Worm (Caenorhabditis elegans): Measurements from ENCODE around the gene Y81B9A.3.

The Y81B9A.3 gene

DNA sequence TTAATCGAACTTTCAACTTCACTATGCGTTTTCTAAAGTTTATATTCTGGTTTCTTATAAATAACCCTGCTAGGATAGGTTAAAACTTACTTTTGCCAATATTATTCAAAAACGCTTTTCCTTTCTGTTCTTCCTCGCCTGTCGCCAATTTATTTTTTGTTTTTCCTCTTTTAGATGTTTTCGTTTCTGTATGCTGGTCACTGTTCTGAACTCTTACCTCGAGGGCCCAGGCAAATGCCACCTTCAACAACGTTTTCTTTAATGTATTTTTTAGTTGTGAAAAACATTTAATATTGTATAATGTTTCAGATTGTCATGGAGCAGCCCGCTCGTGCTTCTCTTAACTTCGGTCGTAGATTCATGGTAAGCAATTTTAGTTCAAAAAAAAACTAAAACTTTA, at the start of gene Y81B9A.3:
TSS of gene Y81B9A.3 (plus strand) at position 301 of the 400 bp plus-strand sequence.
- no peak for TF ChIP-seq nhr-76 (tag; optimal IDR thresholded peaks at IDR 0.05)
- TF ChIP-seq mep-1 (tag; optimal IDR thresholded peaks at IDR 0.05): no peak
- no peak for TF ChIP-seq ceh-83 (GFP tag; optimal IDR thresholded peaks at IDR 0.05)
- no peak for TF ChIP-seq nhr-237 (tag; optimal IDR thresholded peaks at IDR 0.05)
- TF ChIP-seq pha-4 (tag; optimal IDR thresholded peaks at IDR 0.05): no peak
- TF ChIP-seq nhr-2 (tag; optimal IDR thresholded peaks at IDR 0.05): no peak
- TF ChIP-seq hlh-1 (tag; optimal IDR thresholded peaks at IDR 0.05): no peak
- TF ChIP-seq unc-62 (GFP tag; optimal IDR thresholded peaks at IDR 0.05): no peak
- TF ChIP-seq lin-13 (tag; optimal IDR thresholded peaks at IDR 0.05): no peak
- TF ChIP-seq cnd-1 (tag; optimal IDR thresholded peaks at IDR 0.05): no peak
- TF ChIP-seq tbx-8 (GFP tag; optimal IDR thresholded peaks at IDR 0.05): no peak
- TF ChIP-seq ceh-39 (tag; optimal IDR thresholded peaks at IDR 0.05): no peak
- no peak for TF ChIP-seq zip-8 (tag; optimal IDR thresholded peaks at IDR 0.05)
- TF ChIP-seq nhr-28 (tag; optimal IDR thresholded peaks at IDR 0.05): no peak
- no peak for TF ChIP-seq elt-1 (tag; optimal IDR thresholded peaks at IDR 0.05; ENCODE audit: borderline replicate concordance, insufficient read depth)
- no peak for TF ChIP-seq elt-3 (tag; optimal IDR thresholded peaks at IDR 0.05)
- no peak for TF ChIP-seq blmp-1 (tag; optimal IDR thresholded peaks at IDR 0.05)
- TF ChIP-seq ces-1 (GFP tag; optimal IDR thresholded peaks at IDR 0.05): no peak
- no peak for TF ChIP-seq mab-5 (tag; optimal IDR thresholded peaks at IDR 0.05)
- no peak for TF ChIP-seq drap-1 (GFP tag; optimal IDR thresholded peaks at IDR 0.05)

DNA sequence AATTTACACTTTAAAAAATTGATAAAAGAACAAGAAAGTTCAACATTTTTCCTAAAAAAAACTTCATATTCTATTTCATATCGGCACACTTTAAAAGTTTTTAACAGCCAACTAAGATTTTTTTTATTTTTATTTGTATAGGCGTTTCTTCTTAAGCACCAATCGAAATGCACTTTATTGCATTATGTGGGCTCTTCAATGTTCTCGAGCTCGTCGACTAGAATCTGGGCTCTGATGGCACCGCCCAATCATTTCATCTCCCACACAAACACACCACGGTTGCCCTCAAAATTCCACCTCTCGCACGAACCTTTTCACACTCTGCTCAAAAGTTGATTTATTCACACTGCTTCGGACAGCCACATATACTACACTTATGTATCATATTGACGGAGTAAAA, 44.8 kb upstream of the Y81B9A.3 start, which contains the start of gene B0563.6:
TSS of gene B0563.6 (plus strand) at position 301 of the 400 bp plus-strand sequence.
- TF ChIP-seq tbx-8 (GFP tag; optimal IDR thresholded peaks at IDR 0.05): no peak
- TF ChIP-seq lsy-2 (tag; optimal IDR thresholded peaks at IDR 0.05): no peak
- TF ChIP-seq nhr-237 (tag; optimal IDR thresholded peaks at IDR 0.05): no peak
- no peak for TF ChIP-seq sem-2 (GFP tag; optimal IDR thresholded peaks at IDR 0.05)
- no peak for TF ChIP-seq blmp-1 (tag; optimal IDR thresholded peaks at IDR 0.05)
- TF ChIP-seq flh-1 (GFP tag; optimal IDR thresholded peaks at IDR 0.05): no peak
- no peak for TF ChIP-seq cnd-1 (tag; optimal IDR thresholded peaks at IDR 0.05)
- no peak for TF ChIP-seq nhr-2 (tag; optimal IDR thresholded peaks at IDR 0.05)
- TF ChIP-seq M03D4.4 (tag; optimal IDR thresholded peaks at IDR 0.05): no peak
- TF ChIP-seq ztf-11 (tag; optimal IDR thresholded peaks at IDR 0.05): no peak
- no peak for TF ChIP-seq bed-3 (GFP tag; optimal IDR thresholded peaks at IDR 0.05)
- no peak for TF ChIP-seq unc-62 (GFP tag; optimal IDR thresholded peaks at IDR 0.05)

DNA sequence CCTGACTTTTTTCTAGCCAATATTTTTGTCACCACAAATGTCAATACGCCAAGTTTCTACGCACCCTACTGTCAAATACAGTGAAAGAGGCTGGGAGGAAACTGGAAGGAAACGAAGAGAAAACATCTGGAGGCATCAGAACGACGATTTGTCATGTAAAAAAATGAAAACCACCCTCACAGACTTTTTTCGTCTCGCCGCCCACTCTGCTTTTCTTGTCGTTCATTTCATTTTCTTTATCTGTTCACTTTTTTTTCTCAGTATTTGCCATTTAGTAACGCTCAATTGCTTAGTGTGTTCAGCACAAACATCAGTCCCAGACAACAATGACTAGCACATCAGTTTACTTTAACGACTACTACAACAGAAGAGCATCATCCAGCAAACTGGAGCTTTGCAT, 36.4 kb upstream of the Y81B9A.3 start, which contains the start of gene B0563.5:
TSS of gene B0563.5 (plus strand) at position 301 of the 400 bp plus-strand sequence.
- TF ChIP-seq ham-2 (GFP tag; optimal IDR thresholded peaks at IDR 0.05) (no peak), M03D4.4 (tag; optimal IDR thresholded peaks at IDR 0.05) (no peak), sptf-1 (tag; optimal IDR thresholded peaks at IDR 0.05) (no peak), zip-8 (tag; optimal IDR thresholded peaks at IDR 0.05) (no peak), ceh-43 (GFP tag; optimal IDR thresholded peaks at IDR 0.05) (no peak), flh-1 (GFP tag; optimal IDR thresholded peaks at IDR 0.05) (no peak), nhr-237 (tag; optimal IDR thresholded peaks at IDR 0.05) (no peak)

DNA sequence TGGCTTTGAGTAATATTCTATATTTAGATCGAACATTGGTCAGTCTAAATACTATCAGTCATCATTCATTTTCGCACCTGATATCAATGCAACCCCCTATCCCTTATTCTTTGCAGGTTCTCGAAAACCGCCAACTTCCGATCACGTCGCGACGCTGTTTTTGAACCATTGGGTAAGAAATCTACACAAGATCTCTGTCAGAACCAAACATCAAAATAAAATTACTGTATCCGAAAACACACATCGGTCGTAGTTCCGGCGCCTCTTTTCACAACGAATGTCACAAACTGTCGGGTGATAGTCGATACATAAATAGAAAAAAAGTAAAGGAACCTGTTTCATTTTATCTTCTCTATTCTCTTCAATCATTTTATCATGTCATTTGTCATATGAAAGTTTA, 35.3 kb upstream of the Y81B9A.3 start:
- TF ChIP-seq mep-1 (tag; optimal IDR thresholded peaks at IDR 0.05) (no peak), flh-1 (GFP tag; optimal IDR thresholded peaks at IDR 0.05) (no peak), nhr-76 (tag; optimal IDR thresholded peaks at IDR 0.05) (no peak), ceh-43 (GFP tag; optimal IDR thresholded peaks at IDR 0.05) (no peak), ceh-39 (tag; optimal IDR thresholded peaks at IDR 0.05) (no peak), nhr-2 (tag; optimal IDR thresholded peaks at IDR 0.05) (no peak), cnd-1 (tag; optimal IDR thresholded peaks at IDR 0.05) (no peak), lin-13 (tag; optimal IDR thresholded peaks at IDR 0.05) (no peak), tbx-8 (GFP tag; optimal IDR thresholded peaks at IDR 0.05) (no peak), hlh-1 (tag; optimal IDR thresholded peaks at IDR 0.05) (no peak), sptf-1 (tag; optimal IDR thresholded peaks at IDR 0.05) (no peak), drap-1 (GFP tag; optimal IDR thresholded peaks at IDR 0.05) (no peak), nhr-12 (tag; optimal IDR thresholded peaks at IDR 0.05) (no peak), mls-2 (tag; optimal IDR thresholded peaks at IDR 0.05) (no peak), pha-4 (tag; optimal IDR thresholded peaks at IDR 0.05) (no peak), ceh-83 (GFP tag; optimal IDR thresholded peaks at IDR 0.05) (no peak), M03D4.4 (tag; optimal IDR thresholded peaks at IDR 0.05) (no peak), ces-1 (GFP tag; optimal IDR thresholded peaks at IDR 0.05) (no peak), bed-3 (GFP tag; optimal IDR thresholded peaks at IDR 0.05) (no peak)

DNA sequence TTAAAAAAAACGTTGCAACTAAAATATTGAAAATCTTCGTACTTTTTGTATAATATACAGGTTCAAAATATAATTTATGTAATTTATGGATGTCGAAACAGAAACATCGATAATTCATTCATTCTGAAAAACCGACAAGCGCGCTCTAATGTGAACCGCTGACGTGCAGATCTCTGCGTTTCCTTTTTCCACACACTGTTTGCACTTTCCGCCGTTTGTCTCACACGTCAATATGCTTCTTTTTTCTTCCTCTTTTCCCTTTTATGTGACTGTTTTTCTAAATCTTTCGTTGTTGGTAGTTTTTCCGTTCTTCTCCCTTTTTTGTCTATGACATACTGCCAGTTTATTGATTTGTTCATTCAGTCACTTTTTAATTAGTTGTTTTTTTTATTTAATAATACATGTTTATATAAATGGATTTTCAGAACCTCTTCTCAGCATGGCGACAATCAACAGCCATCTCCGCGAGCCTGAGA, 31.9 kb upstream of the Y81B9A.3 start, which contains the start of gene tmbi-4:
TSS of gene tmbi-4 (plus strand) at position 426 of the 476 bp plus-strand sequence.
- TF ChIP-seq elt-1 (tag; optimal IDR thresholded peaks at IDR 0.05; ENCODE audit: borderline replicate concordance, insufficient read depth): no peak
- no peak for TF ChIP-seq cnd-1 (tag; optimal IDR thresholded peaks at IDR 0.05)
- peak; percentile 44 for TF ChIP-seq ces-1 (GFP tag; optimal IDR thresholded peaks at IDR 0.05)
- no peak for TF ChIP-seq ceh-43 (GFP tag; optimal IDR thresholded peaks at IDR 0.05)
- TF ChIP-seq M03D4.4 (tag; optimal IDR thresholded peaks at IDR 0.05): no peak
- TF ChIP-seq hlh-1 (tag; optimal IDR thresholded peaks at IDR 0.05): peak; percentile 59
- peak; percentile 44 for TF ChIP-seq ceh-39 (tag; optimal IDR thresholded peaks at IDR 0.05)
- TF ChIP-seq mep-1 (tag; optimal IDR thresholded peaks at IDR 0.05): peak; percentile 26

Measured in whole organism, mixed stage, embryonic.